Fruit fly (Drosophila melanogaster) whole organism, larva: ENCODE results near the gene msl-1.

Experiments used
- noc ChIP-seq: fragments of 200-800 bp; sonication (Bioruptor generic); optimal IDR thresholded peaks from 3 replicates; lab custom pipeline; 2019; ENCODE audit warnings: missing biosample characterization, mild to moderate bottlenecking, missing genetic modification characterization, moderate library complexity

msl-1 gene

DNA sequence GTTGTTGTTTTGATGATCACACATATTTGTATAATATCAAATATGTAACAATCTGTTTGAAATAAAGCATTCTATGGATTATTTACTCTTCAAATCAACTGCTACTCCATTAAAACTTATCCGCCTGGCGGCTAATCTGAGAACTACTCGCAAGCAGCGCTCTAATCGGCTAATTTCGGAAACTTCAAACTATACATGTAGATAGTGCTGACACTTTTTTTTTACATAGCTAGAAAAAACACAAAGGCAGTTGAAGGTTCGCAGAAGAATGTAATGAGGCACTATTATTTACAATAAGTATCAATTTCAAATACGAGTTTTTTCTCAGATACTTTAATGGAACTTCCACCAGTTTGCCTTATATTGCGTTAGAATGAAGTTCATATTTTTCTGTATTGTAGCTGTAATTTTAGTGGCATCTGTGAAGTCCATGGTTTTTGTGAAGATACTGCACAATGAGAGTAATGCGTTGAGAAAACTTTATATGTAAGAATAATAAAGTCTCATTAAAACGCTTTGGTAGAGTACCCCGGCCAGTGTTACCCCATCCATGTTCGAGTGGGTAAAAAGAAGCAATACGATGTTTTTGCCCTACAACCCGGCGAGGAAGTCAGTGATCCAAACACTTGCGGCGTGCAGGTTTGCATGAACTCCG is 22.5 kb downstream of the msl-1 start:
- no peak for TF ChIP-seq noc (tag; lab: Kevin White, UChicago)

DNA sequence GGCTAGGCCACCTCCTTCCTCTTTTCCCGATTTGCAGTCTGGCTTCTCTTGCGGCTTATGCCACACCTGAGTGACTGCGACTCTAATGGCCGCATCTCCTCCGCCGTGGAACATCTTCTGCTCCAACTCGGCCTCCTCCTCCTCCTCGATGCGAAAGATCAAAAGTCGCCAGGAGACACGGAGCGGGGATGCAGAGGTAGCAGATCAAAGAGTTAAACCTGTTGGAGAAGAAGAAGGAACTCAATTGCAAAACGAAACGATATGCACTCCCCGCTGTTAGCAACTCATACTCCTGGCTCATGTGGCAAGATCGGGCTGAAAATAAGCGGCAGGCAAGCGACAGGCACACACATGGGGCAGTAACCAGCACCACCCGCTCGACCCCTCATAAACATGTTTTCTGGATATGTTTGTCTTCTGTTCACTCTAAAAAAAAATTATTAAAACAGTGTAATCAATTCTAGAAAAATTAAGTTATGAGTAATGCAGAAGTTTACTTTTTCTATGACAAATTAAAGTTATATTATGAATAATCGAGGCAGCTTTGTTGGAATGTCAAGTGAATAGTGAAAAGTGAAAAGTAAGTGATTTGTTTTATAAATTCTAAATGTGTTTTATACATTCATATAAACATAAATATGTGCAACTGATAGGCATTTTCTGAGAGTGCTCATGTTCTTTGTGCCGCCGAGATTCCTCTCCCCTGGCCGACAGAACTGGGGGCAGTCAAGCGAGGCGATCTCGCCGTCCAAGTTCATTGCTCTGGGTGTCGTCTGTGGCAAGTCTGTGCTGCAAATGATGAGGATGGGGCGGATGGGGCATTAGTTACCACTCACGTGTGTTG is 23.7 kb downstream of the msl-1 start:
- no peak for TF ChIP-seq noc (tag; lab: Kevin White, UChicago)

DNA sequence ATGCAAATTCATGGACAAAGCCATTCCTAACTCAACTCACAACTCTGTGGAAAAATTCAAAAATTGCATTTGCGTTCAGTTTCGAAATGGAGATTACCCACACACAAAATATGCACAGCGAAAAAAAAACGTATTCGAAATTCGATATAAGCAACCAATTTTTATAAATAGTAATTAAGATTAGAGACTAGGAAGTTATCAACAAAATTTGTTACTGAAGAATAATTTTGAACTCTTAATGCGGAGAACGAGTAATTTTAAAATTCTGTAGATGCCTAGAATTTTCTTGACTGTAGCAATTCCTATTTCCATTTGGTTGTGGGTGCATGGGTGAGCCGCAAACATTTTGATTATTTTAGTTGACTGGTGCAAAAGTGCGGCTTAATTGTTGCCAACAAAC is 25.2 kb downstream of the msl-1 start:
- no peak for TF ChIP-seq noc (tag; lab: Kevin White, UChicago)

DNA sequence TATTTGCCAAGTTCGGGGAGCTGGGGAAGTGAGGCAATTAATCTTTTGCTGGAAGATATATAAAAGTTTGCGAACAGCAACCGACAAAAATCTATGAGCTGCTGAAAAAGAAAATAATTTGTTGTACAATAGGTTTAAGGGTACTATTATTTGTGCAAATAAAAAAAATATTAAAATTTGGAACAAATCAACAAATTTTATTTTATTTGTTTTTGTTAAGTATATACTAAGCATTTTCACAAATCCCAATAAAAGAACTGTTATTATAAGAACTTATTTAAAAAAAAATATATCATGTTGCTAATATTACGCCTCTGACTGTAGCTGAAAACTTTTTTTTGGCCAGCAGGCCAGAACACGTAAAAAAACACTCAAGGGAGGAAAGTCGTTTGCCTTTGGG is 30.5 kb downstream of the msl-1 start:
- no peak for TF ChIP-seq noc (tag; lab: Kevin White, UChicago)

DNA sequence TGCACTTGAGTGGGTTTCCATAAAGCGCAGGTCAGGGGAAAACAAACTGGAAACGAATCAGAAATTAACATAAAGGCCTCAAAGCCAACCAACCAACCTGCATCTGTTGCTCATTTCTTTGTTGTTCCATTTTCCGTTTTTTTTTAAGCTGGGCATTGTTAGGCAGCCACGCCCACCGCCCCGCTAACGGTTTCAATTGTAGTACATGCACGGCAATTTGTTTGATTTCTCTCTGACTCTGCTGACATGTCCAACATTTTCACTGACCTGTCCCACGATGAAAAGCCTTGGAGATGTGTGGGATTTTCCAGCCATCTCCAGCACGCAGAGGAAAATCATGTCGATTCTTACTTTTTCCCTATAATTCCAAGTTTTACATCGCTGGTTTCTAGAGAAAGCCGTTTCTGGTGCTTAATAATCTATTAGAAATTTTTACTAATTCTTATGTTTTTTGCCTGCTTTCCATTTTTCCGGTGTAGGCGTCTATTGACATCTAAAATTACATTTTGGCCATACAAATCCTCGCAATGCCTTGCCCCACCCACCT is 31.8 kb downstream of the msl-1 start:
- no peak for TF ChIP-seq noc (tag; lab: Kevin White, UChicago)

DNA sequence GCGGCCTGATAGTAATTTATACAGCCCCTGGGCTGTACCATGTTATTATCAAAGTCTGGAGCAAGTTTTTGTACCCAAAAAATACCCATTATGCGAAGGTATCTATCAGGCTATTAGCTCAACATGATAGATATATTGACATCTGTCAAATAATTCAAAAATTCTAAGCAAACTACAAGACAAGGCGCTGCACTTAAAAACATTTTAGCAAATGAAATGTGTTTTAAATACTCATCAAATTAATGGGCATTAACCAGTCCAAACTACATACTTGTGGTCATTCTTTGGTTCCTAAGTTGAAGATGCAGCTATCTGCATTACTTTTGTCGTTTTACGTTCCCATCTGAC is 35.3 kb downstream of the msl-1 start:
- peak; percentile 53 for TF ChIP-seq noc (tag; lab: Kevin White, UChicago)

DNA sequence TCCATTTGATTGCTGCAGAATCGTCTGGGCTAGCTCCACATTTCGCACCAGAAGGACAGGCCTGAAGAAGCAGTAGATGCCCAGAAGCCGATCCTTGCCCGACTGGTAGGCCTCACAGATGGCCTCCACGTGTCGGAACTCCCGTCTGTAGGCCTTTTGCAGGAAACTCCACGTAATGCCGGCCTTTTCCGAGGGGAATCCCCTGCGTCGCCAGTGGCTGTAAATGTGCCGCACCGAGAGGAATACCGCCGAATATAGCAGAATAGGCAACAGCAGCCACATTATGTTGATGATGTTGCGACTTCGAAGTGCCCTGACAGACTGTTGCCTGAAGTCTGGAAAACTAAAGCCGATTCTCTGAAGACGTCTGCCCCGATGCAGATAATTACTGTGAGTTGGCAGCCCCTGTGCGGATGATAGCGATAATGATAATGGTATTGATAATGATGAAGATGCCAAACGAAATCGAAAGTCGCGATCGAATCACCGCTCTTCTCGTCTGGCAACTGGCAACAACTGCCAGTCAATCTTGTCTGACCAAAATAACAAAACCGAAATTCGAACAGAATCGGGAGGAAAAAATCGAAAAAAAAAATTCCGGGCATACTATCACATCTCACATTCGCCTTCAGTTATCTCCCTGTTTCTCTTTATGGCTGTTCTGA is 35.8 kb downstream of the msl-1 start, which contains the start of gene Cyp310a1:
Cyp310a1 (minus strand) TSS at position 348 of the 665 bp plus-strand sequence.
- no peak for TF ChIP-seq noc (tag; lab: Kevin White, UChicago)

DNA sequence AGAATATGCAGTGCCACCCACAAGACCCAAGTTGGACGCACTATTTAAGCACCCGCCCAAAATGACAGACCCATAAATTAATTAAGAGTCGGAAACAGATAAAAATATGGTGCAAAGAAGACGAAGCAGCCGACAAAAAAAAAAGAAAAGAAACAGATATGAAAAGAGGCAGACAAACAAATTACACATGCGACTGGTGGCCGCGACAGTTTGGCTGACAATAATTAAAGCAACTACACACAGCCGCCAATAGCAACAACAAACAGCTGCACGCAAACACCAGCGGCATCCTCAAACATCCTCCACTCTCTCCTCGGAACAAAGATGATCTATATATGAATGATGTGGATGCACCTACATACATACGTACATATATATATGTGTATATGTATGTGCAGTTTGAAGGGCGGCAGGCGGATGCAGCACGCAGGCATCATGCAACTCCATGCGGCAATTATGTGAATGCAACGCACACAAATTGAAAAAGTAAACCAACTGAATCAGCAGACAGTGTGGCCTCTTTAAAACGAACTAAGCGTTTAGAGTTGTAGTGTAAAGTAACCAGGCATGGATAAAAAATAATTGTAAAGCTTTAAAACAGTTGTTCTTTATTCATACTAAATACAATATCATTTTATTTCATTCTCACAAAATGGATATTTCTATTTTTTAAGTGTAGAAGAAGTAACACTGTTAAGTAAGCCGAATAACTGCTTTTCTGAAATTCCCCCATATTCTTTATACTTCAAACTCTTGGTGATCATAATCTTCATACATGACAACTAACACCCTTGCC is 40.5 kb downstream of the msl-1 start:
- no peak for TF ChIP-seq noc (tag; lab: Kevin White, UChicago)

DNA sequence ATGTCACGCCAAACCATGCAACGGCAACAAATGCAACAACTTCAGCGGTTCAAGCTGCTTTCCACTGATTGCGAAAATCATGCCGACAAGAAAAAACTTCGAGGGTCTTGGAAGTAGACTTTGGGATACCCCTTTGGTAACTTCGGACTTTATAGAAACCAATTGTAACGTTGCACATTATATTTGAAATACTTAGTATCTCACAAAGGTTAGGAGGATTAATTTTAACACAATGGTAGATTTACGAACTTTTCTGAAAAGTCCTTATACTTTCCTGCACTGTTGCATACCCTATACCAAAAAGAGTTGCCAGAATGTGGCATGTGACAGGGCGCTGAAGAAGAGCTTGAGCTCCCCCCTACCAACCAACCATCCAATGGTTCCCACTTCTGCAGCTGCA is 43.1 kb downstream of the msl-1 start:
- TF ChIP-seq noc (tag; lab: Kevin White, UChicago): no peak

DNA sequence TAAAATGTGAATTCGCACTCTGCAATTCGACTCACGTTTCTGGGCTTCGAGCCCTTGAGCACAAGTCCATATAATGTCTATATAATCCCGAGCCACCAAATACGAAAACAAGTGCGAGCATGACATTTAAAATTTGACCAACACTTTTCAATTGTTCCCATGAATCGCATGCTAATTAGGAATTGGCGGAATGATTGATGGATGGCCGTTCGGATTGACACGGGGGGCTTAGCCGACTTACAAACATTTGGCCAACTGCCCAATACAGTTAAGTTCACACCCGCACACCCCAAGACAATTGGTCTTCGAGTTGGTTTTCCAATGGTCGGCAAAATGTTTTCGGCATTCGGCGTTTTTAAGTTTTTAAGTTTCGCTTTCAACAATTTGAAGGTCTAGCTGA is 47.5 kb downstream of the msl-1 start:
- no peak for TF ChIP-seq noc (tag; lab: Kevin White, UChicago)

DNA sequence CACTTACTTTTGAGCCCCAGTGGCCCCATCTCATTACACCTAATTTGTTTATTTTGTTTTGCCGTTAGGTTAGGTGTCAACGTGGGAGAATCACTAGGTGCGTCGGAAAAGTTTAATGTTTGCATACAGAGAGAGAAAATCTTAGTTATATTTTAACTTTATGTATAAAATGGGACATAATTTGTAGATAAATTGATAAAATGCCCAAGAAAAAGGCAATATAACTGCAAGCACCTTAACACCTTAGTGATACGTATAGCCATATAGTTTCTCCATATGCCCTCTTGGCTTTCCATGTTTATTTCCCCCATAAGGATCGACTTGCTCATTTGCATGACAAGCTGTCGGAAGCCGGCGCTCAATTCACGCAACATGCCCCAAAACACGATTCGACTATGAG is 49.7 kb downstream of the msl-1 start:
- TF ChIP-seq noc (tag; lab: Kevin White, UChicago): no peak
